Fruit fly (Drosophila melanogaster) whole organism, prepupa: Measurements from ENCODE around the gene CG15570.

Experiments
- CG10669 ChIP-seq: fragments of 200-800 bp; sonication (Bioruptor generic); optimal IDR thresholded peaks from 3 replicates; lab custom pipeline; 2018; ENCODE audit warnings: missing biosample characterization, mild to moderate bottlenecking, missing genetic modification characterization, moderate library complexity
- CG11294 ChIP-seq: fragments of 200-800 bp; sonication (Bioruptor generic); IDR thresholded peaks from 2 replicates; pipeline ENCODE4 v1.3.6; 2022; ENCODE audit warnings: missing biosample characterization, missing genetic modification characterization
- CG11762 ChIP-seq: fragments of 200-800 bp; sonication (Bioruptor generic); optimal IDR thresholded peaks from 3 replicates; lab custom pipeline; 2016; ENCODE audit warnings: missing biosample characterization, missing genetic modification characterization; ENCODE audit not compliant: insufficient read depth
- CG16779 ChIP-seq: fragments of 200-800 bp; sonication (Bioruptor generic); optimal IDR thresholded peaks from 3 replicates; lab custom pipeline; 2017; ENCODE audit warnings: missing biosample characterization, mild to moderate bottlenecking, missing genetic modification characterization
- CG8632 ChIP-seq: fragments of 200-800 bp; sonication (Bioruptor generic); optimal IDR thresholded peaks from 3 replicates; lab custom pipeline; 2016; ENCODE audit warnings: missing biosample characterization, missing genetic modification characterization
- Eip75B ChIP-seq: fragments of 200-800 bp; sonication (Bioruptor generic); optimal IDR thresholded peaks from 3 replicates; lab custom pipeline; 2016; ENCODE audit warnings: missing biosample characterization, missing genetic modification characterization
- Lpt ChIP-seq: fragments of 200-800 bp; sonication (Bioruptor generic); optimal IDR thresholded peaks from 3 replicates; lab custom pipeline; 2016; ENCODE audit warnings: missing biosample characterization, missing genetic modification characterization
- Sox102F ChIP-seq: fragments of 200-800 bp; sonication (Bioruptor generic); optimal IDR thresholded peaks from 2 replicates; lab custom pipeline; 2016; ENCODE audit warnings: missing biosample characterization, mild to moderate bottlenecking, missing genetic modification characterization
- achi ChIP-seq: fragments of 200-800 bp; sonication (Bioruptor generic); optimal IDR thresholded peaks from 3 replicates; lab custom pipeline; 2016; ENCODE audit warnings: missing biosample characterization, missing genetic modification characterization
- esn ChIP-seq: fragments of 200-800 bp; sonication (Bioruptor generic); optimal IDR thresholded peaks from 2 replicates; lab custom pipeline; 2016; ENCODE audit warnings: missing biosample characterization, mild to moderate bottlenecking, missing genetic modification characterization, moderate library complexity
- fkh ChIP-seq: fragments of 200-800 bp; sonication (Bioruptor generic); optimal IDR thresholded peaks from 3 replicates; lab custom pipeline; 2017; ENCODE audit warnings: missing biosample characterization, mild to moderate bottlenecking, missing genetic modification characterization, moderate library complexity
- salr ChIP-seq, 2 experiments: fragments of 200-800 bp; sonication (Bioruptor generic); optimal IDR thresholded peaks; 3 replicates each; lab custom pipeline; 2016 to 2018; ENCODE audit warnings: missing biosample characterization in 2 of 2, missing genetic modification characterization in 2 of 2, mild to moderate bottlenecking in 1 of 2
- spab ChIP-seq: fragments of 200-800 bp; sonication (Bioruptor generic); optimal IDR thresholded peaks from 2 replicates; lab custom pipeline; 2017; ENCODE audit warnings: missing biosample characterization, mild to moderate bottlenecking, missing genetic modification characterization, missing genetic modification reagents

DNA sequence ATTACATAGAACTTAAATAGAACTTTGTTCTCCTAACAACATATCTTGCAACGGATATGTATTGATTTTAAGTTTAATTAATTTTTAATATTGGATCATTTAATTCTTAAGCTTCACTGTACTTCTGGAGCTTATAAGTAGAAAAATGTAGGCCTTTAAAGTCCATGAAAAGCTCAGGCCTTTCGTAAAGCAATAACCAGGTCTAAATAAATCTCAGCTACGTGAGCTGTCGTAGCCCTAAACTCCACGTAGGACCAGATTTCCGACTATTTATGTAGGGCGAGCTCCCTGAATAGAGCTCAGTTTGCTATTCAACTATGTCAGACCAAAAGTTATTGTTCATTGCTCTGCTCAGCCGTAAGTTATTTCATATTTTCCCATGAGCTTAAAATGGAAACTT is 30.1 kb downstream of the CG15570 start, which contains the start of gene CG43135:
- TF ChIP-seq Eip75B (GFP tag; lab: Kevin White, UChicago) = no peak
- no peak for TF ChIP-seq achi (GFP tag; lab: Kevin White, UChicago)
- TF ChIP-seq CG16779 (tag; lab: Kevin White, UChicago) = no peak
- no peak for TF ChIP-seq esn (GFP tag; lab: Kevin White, UChicago)
- TF ChIP-seq CG10669 = no peak
- no peak for TF ChIP-seq salr (GFP tag; optimal IDR thresholded peaks at IDR 0.05; lab: Kevin White, UChicago)
- TF ChIP-seq CG8632 (GFP tag; lab: Kevin White, UChicago) = no peak
- TF ChIP-seq Sox102F (GFP tag; lab: Kevin White, UChicago) = no peak
- TF ChIP-seq CG11294 (GFP tag; lab: Robert Waterston, UW) = no peak
- no peak for TF ChIP-seq CG11762 (GFP tag; lab: Kevin White, UChicago)
- no peak for TF ChIP-seq spab (GFP tag; lab: Kevin White, UChicago)
- no peak for TF ChIP-seq fkh (GFP tag; lab: Kevin White, UChicago)
- TF ChIP-seq Lpt (GFP tag; lab: Kevin White, UChicago) = no peak
